Worm (Caenorhabditis elegans): ENCODE data around the gene M01H9.3.

The M01H9.3 gene

ce11 chrIV:4477009-4477471 lies at the start of gene M01H9.3:
Gene M01H9.3, minus strand, starts transcription at chrIV:4477059.
- TF ChIP-seq dao-5 (tag; optimal IDR thresholded peaks at IDR 0.05) = no peak
- no peak for TF ChIP-seq him-1 (tag; optimal IDR thresholded peaks at IDR 0.05)

DNA sequence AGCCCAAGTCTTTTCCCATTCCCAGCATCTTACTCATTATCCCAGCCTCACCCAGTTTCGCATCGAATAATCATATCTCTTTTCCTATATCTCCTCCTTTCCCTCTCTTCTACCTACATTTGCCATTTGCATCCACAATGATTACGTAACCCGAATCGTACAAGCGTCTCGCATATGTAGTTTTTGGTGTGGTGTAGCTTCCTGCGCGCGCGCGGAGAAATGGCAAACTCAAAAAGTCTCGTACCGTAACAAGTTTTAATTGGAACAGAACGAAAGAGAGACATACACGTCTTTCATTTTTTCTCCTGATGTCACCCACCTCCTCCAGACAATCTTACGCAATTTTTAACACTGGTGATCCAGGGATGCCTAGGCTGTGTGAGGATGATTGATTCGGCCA lies 49.2 kb upstream of the M01H9.3 start:
- TF ChIP-seq him-1 (tag; optimal IDR thresholded peaks at IDR 0.05) (no peak), dao-5 (tag; optimal IDR thresholded peaks at IDR 0.05) (no peak), W03F9.2 (tag; optimal IDR thresholded peaks at IDR 0.05) (no peak)

DNA sequence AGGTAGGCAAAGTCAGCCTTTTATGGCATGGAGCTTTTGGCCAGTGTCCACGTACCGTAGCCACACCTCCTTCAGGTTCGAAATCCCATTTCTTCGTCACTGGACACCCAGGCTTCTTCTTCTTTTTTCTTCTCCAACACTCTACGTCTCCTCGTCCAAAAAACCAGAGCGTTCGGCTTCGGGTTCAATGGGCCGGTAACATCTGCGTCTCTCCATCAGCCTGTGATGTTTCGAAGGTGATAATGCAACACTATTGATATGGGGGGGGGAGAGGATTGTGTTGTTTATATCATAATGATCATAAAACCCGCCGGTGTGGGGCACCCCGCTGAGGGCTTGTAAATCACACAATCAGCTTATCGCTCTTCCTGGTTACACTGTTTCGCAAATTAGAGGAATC lies 48.1 kb upstream of the M01H9.3 start, which contains the start of gene ZK180.6:
TSS of gene ZK180.6 (minus strand) at position 101 of the 400 bp plus-strand sequence.
- no peak for TF ChIP-seq dao-5 (tag; optimal IDR thresholded peaks at IDR 0.05)
- no peak for TF ChIP-seq him-1 (tag; optimal IDR thresholded peaks at IDR 0.05)
- no peak for TF ChIP-seq W03F9.2 (tag; optimal IDR thresholded peaks at IDR 0.05)

- TF ChIP-seq W03F9.2 (tag; optimal IDR thresholded peaks at IDR 0.05) (no peak), him-1 (tag; optimal IDR thresholded peaks at IDR 0.05) (no peak), dao-5 (tag; optimal IDR thresholded peaks at IDR 0.05) (no peak)
These were observed 46.6 kb upstream of the M01H9.3 start for ce11 chrIV:4523461-4523860.

DNA sequence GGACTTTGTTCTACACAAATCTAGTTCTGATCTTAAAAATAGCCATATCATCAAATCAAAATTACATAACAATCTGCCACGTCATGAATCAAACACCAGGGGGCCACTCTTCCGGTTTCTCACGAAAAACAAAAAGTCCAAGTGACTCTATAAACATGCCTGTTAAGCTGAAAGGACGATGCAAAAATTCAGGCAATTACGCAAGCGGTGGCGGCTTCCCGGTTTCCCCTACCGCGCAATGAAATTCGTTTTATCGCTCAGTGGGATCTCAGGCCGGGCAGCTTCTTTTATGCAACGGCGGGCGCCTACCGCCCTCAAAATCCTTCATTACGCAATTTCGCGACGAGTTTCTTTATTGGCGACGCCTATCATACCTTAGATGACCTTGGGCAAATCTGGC lies 42.9 kb upstream of the M01H9.3 start:
- TF ChIP-seq W03F9.2 (tag; optimal IDR thresholded peaks at IDR 0.05) = no peak
- no peak for TF ChIP-seq dao-5 (tag; optimal IDR thresholded peaks at IDR 0.05)
- TF ChIP-seq him-1 (tag; optimal IDR thresholded peaks at IDR 0.05) = no peak

DNA sequence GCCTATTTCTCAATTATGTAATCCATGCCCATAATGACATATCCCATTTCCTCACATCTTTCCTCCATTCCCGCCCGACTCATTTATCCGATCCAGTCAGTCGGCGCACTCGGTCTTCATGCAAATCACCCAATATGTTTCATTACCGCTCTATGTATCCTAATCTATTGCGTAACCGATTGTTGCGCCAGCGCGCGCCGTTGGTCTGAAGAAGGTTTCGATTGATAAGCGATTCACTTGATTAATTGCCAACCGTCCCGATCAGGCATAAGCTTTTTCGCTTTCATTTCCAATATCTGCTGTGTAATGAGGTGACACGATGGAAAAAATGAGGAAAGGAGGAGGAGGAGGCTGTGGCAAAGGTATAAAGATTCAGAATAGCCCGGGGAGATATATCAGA lies 41.3 kb upstream of the M01H9.3 start:
- TF ChIP-seq W03F9.2 (tag; optimal IDR thresholded peaks at IDR 0.05) = no peak
- no peak for TF ChIP-seq dao-5 (tag; optimal IDR thresholded peaks at IDR 0.05)
- TF ChIP-seq him-1 (tag; optimal IDR thresholded peaks at IDR 0.05) = no peak

- TF ChIP-seq him-1 (tag; optimal IDR thresholded peaks at IDR 0.05) (no peak), dao-5 (tag; optimal IDR thresholded peaks at IDR 0.05) (no peak), W03F9.2 (tag; optimal IDR thresholded peaks at IDR 0.05) (no peak)
These were observed 40.2 kb upstream of the M01H9.3 start, which contains the start of gene ZK180.5 for ce11 chrIV:4517066-4517465. Gene ZK180.5, minus strand, starts transcription at chrIV:4517166.

ce11 chrIV:4516478-4516877 lies 39.6 kb upstream of the M01H9.3 start:
- TF ChIP-seq him-1 (tag; optimal IDR thresholded peaks at IDR 0.05) (no peak), dao-5 (tag; optimal IDR thresholded peaks at IDR 0.05) (no peak), W03F9.2 (tag; optimal IDR thresholded peaks at IDR 0.05) (no peak)

DNA sequence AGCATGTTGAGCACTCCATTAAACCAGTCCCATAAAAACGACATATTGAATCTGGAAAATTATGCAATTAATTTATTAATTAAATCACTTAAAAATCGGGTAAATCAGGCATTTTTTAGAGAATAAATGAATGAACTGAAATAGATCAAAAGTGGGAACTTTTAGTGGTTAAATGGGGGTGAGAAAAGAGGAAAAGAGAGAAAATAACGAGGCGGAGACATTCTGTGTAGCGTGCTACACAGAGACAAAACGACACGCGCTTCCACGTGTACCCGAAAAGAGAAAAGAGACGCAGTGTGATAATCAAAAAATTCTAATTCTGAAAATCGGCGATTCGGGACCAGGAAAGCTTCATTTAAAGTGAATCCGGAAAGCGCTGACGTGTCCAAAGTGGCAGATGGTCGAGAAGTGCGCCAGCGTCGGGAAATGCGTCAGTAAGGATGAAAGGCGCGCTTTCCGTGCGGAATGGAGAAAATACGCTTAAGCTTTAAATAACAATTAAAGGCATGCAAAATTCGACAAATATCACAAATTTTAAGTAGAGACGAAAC lies 36.5 kb upstream of the M01H9.3 start, which contains the start of gene sar-1:
TSS of gene sar-1 (minus strand) at position 51 of the 551 bp plus-strand sequence.
- no peak for TF ChIP-seq dao-5 (tag; optimal IDR thresholded peaks at IDR 0.05)
- TF ChIP-seq him-1 (tag; optimal IDR thresholded peaks at IDR 0.05) = peak; percentile 71
- peak; percentile 68 for TF ChIP-seq W03F9.2 (tag; optimal IDR thresholded peaks at IDR 0.05)

DNA sequence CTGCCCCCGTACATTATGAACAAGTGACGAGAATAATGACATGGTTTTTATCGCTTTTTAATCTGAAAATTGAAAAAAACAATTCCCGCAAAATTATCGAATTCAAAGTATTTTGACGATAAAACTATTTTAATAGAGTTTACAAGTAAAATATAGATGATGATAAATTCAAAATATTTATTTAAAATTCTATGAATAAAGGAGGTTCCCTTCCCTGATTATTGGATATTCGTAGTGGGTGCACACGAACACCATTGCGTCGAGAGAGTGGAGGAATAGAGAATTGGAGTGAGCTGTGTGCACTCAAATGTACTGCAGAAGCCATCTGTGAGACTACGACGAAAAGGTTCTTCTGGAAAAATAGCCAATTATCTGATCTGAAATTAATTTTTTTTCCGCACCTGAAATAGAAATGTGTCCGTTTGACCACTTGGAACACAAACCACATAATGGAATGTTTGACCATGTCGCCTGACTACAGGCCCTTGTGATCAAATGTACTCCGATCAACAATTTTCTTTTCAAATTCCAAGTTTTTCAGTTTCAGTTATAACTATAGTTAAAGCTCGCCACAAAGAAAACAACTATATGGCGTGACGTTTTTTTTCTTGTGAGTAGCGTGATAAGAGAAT lies 34.5 kb upstream of the M01H9.3 start, which contains the start of the genes rfth-1 and ZK180.8:
TSS of gene rfth-1 (minus strand) at position 51 of the 632 bp plus-strand sequence.
TSS of gene ZK180.8 (minus strand) at position 466 of the 632 bp plus-strand sequence.
- TF ChIP-seq him-1 (tag; optimal IDR thresholded peaks at IDR 0.05) = no peak
- TF ChIP-seq dao-5 (tag; optimal IDR thresholded peaks at IDR 0.05) = no peak
- no peak for TF ChIP-seq W03F9.2 (tag; optimal IDR thresholded peaks at IDR 0.05)

ce11 chrIV:4506637-4507036 lies 29.8 kb upstream of the M01H9.3 start, which contains the start of gene gbb-2:
Gene gbb-2, minus strand, starts transcription at chrIV:4506748.
- TF ChIP-seq him-1 (tag; optimal IDR thresholded peaks at IDR 0.05) (no peak), W03F9.2 (tag; optimal IDR thresholded peaks at IDR 0.05) (no peak)

ce11 chrIV:4505078-4505477 lies 28.2 kb upstream of the M01H9.3 start:
- TF ChIP-seq W03F9.2 (tag; optimal IDR thresholded peaks at IDR 0.05) (no peak), dao-5 (tag; optimal IDR thresholded peaks at IDR 0.05) (no peak), him-1 (tag; optimal IDR thresholded peaks at IDR 0.05) (no peak)

DNA sequence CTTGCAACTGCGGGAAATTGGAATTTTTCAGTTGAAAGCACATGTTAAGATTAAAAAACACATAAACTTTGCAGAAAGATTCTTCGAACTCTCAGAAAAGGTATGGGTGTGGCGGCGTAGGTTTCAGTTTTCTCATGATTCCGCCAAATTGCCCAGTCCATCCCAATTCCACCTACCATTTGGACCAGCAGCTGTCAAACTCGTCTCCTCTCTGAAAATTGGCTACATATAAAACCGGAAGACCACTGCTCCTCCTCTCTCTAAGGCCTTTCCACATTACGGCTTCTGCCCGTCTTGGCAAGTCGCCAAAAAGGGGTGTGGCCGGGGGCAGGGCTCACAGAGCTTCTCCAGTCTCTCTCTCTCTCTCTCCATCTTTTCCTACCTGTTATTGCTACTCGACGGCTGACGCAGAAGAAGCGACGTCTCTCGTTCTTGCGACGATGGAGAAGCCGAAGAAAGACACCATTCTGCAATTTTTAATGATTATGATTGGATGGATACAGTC lies 13.3 kb upstream of the M01H9.3 start, which contains the start of gene ZK180.7:
TSS of gene ZK180.7 (plus strand) at position 395 of the 505 bp plus-strand sequence.
- TF ChIP-seq dao-5 (tag; optimal IDR thresholded peaks at IDR 0.05) (no peak), W03F9.2 (tag; optimal IDR thresholded peaks at IDR 0.05) (no peak), him-1 (tag; optimal IDR thresholded peaks at IDR 0.05) (no peak)

- TF ChIP-seq W03F9.2 (tag; optimal IDR thresholded peaks at IDR 0.05) (no peak), him-1 (tag; optimal IDR thresholded peaks at IDR 0.05) (no peak), dao-5 (tag; optimal IDR thresholded peaks at IDR 0.05) (no peak)
These were observed 9.9 kb upstream of the M01H9.3 start, which contains the start of gene trx-3 for ce11 chrIV:4486738-4487137. Gene trx-3, plus strand, starts transcription at chrIV:4487028.

Data from whole organism, L4/young adult.